Worm (Caenorhabditis elegans) whole organism, midembryonic: ENCODE measurements around the gene M04C3.1.

ENCODE experiments used
- T22C8.4 ChIP-seq: fragments of 200-800 bp; sonication (Bioruptor generic); IDR thresholded peaks from 2 replicates; pipeline ENCODE4 v1.3.6; 2022; ENCODE audit warnings: missing genetic modification characterization, missing compliant biosample characterization
- cog-1 ChIP-seq: sonication (generic microtip); optimal IDR thresholded peaks from 2 replicates; lab custom pipeline; 2016; ENCODE audit warnings: missing genetic modification characterization, missing compliant biosample characterization
- flt-1 ChIP-seq: fragments of 200-800 bp; sonication (Bioruptor generic); IDR thresholded peaks from 2 replicates; pipeline ENCODE4 v1.3.6; 2022; ENCODE audit warnings: missing genetic modification characterization, missing compliant biosample characterization
- klf-2 ChIP-seq: fragments of 200-800 bp; sonication (Bioruptor generic); conservative IDR thresholded peaks from 2 replicates; pipeline ENCODE4 v1.3.6; 2022; ENCODE audit warnings: missing genetic modification reagents, missing genetic modification characterization, missing compliant biosample characterization
- med-1 ChIP-seq: sonication (generic microtip); optimal IDR thresholded peaks from 2 replicates; lab custom pipeline; 2017; ENCODE audit warnings: missing genetic modification characterization, mild to moderate bottlenecking, missing compliant biosample characterization, antibody characterized with exemption, missing genetic modification reagents; ENCODE audit not compliant: insufficient read depth
- ref-1 ChIP-seq: fragments of 200-800 bp; sonication (Bioruptor generic); conservative IDR thresholded peaks from 2 replicates; pipeline ENCODE4 v1.3.6; 2022; ENCODE audit warnings: missing genetic modification reagents, missing genetic modification characterization, missing compliant biosample characterization
- tab-1 ChIP-seq: fragments of 200-800 bp; sonication (Bioruptor generic); IDR thresholded peaks from 2 replicates; pipeline ENCODE4 v1.3.6; 2022; ENCODE audit warnings: missing genetic modification characterization, missing compliant biosample characterization
- ztf-23 ChIP-seq: fragments of 200-800 bp; sonication (Bioruptor generic); IDR thresholded peaks from 2 replicates; pipeline ENCODE4 v1.3.6; 2022; ENCODE audit warnings: missing genetic modification reagents, missing genetic modification characterization, missing compliant biosample characterization
- ztf-29 ChIP-seq: fragments of 200-800 bp; sonication (Bioruptor generic); IDR thresholded peaks from 2 replicates; pipeline ENCODE4 v1.3.6; 2022; ENCODE audit warnings: missing genetic modification reagents, missing genetic modification characterization, missing compliant biosample characterization

- TF ChIP-seq ztf-23 (GFP tag; lab: Robert Waterston, UW) (no peak), cog-1 (no peak), klf-2 (GFP tag; lab: Robert Waterston, UW) (no peak), T22C8.4 (GFP tag; lab: Robert Waterston, UW) (no peak), med-1 (no peak), tab-1 (GFP tag; lab: Robert Waterston, UW) (no peak), ztf-29 (GFP tag; lab: Robert Waterston, UW) (no peak), flt-1 (GFP tag; lab: Robert Waterston, UW) (no peak), ref-1 (GFP tag; lab: Robert Waterston, UW) (no peak)
Observed at ce11 chrV:19484507-19484906, 39.1 kb upstream of the M04C3.1 start, which contains the start of gene Y43F8B.17.
